Fruit fly (Drosophila melanogaster): ENCODE data around the gene CG12395.
A peak's percentile ranks its signal among the peaks of the same experiment; 100 is the strongest.

The CG12395 gene

DNA sequence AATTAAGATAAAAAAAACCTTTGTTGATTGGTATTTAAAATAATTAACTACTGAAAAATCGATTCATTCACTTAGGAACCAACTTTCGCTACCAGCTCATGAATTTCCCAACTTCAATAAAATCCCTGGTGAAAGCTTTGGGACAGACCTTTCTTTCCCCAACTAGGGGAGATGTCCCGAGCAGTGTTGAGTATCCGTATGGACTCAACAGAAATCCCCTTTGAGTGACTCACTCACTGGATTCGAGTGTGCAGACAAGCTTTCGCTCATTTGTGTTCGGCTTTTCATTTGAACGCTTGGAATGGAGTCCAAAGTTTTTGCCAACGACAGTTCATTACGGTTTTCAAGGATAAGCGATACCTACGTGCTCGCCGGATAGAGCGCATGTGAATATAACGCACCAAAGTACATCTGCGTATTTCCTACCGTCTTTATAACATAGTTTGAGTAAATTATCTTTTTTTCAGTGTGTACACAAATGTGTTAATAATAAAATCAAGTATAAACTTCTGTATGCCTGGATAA, 778 bp upstream of the CG12395 start, which contains the start of gene dpr18 (continued):
- TF ChIP-seq Hr3 (GFP tag; optimal IDR thresholded peaks at IDR 0.05) (no peak), CG2889 (GFP tag; IDR thresholded peaks at IDR 0.05) (no peak), E2f1 (GFP tag; IDR thresholded peaks at IDR 0.05) (no peak), CG11085 (GFP tag; IDR thresholded peaks at IDR 0.05) (no peak), Dll (GFP tag; IDR thresholded peaks at IDR 0.05; ENCODE audit: partially characterized antibody) (no peak), Ets97D (GFP tag; optimal IDR thresholded peaks at IDR 0.05) (no peak), CG17912 (GFP tag; optimal IDR thresholded peaks at IDR 0.05) (no peak), CG10209 (GFP tag; optimal IDR thresholded peaks at IDR 0.05) (no peak), z (GFP tag; IDR thresholded peaks at IDR 0.05) (peak; percentile 98), ase (GFP tag; IDR thresholded peaks at IDR 0.05) (no peak), CG17359 (tag; optimal IDR thresholded peaks at IDR 0.05) (no peak), chinmo (GFP tag; IDR thresholded peaks at IDR 0.05; ENCODE audit: partially characterized antibody) (0 out of 4 replicates have a peak, but pooled peaks have one; percentile 7), B-H2 (GFP tag; optimal IDR thresholded peaks at IDR 0.05) (no peak), CG11723 (GFP tag; optimal IDR thresholded peaks at IDR 0.05) (no peak), CG3847 (GFP tag; IDR thresholded peaks at IDR 0.05) (no peak), CG16815 (GFP tag; optimal IDR thresholded peaks at IDR 0.05) (no peak), Hr78 (GFP tag; optimal IDR thresholded peaks at IDR 0.05) (no peak), Deaf1 (tag; optimal IDR thresholded peaks at IDR 0.05) (peak; percentile 85), CG15269 (tag; optimal IDR thresholded peaks at IDR 0.05) (no peak), nom (GFP tag; optimal IDR thresholded peaks at IDR 0.05) (peak; percentile 58), Usf (GFP tag; optimal IDR thresholded peaks at IDR 0.05) (no peak), wdn (GFP tag; IDR thresholded peaks at IDR 0.05) (no peak), NfI (GFP tag; optimal IDR thresholded peaks at IDR 0.05) (no peak), lmd (GFP tag; IDR thresholded peaks at IDR 0.05) (no peak), bbx (GFP tag; IDR thresholded peaks at IDR 0.05; ENCODE audit: partially characterized antibody) (peak; percentile 25; the same call in 1 of the 2 replicates), CG2202 (tag; optimal IDR thresholded peaks at IDR 0.05) (no peak), mam (GFP tag; optimal IDR thresholded peaks at IDR 0.05) (no peak), exex (tag; optimal IDR thresholded peaks at IDR 0.05) (no peak), yki (optimal IDR thresholded peaks at IDR 0.05) (no peak), grau (tag; optimal IDR thresholded peaks at IDR 0.05) (no peak), Jarid2 (GFP tag; optimal IDR thresholded peaks at IDR 0.05) (peak; percentile 44)
